Fruit fly (Drosophila melanogaster) whole organism, embryonic: ENCODE results near the gene Actn.
A peak's percentile ranks its signal among the peaks of the same experiment; 100 is the strongest.

Experiments used
- Antp ChIP-seq: fragments of 200-800 bp; sonication (Bioruptor generic); optimal IDR thresholded peaks from 3 replicates; lab custom pipeline; 2016; ENCODE audit warnings: missing biosample characterization, missing genetic modification characterization
- Atf6 ChIP-seq: fragments of 200-800 bp; sonication (Bioruptor generic); IDR thresholded peaks from 2 replicates; pipeline ENCODE4 v1.3.6; 2022; ENCODE audit warnings: missing biosample characterization, missing genetic modification characterization
- CG11085 ChIP-seq: fragments of 200-800 bp; sonication (Bioruptor generic); IDR thresholded peaks from 2 replicates; pipeline ENCODE4 v1.3.6; 2022; ENCODE audit warnings: missing biosample characterization, missing genetic modification characterization
- CG12236 ChIP-seq: fragments of 200-800 bp; sonication (Bioruptor generic); optimal IDR thresholded peaks from 2 replicates; lab custom pipeline; 2016; ENCODE audit warnings: missing biosample characterization, missing genetic modification characterization
- CG1792 ChIP-seq: fragments of 200-800 bp; sonication (Bioruptor generic); optimal IDR thresholded peaks from 2 replicates; lab custom pipeline; 2016; ENCODE audit warnings: missing biosample characterization, missing genetic modification characterization
- CG32532 ChIP-seq: fragments of 200-800 bp; sonication (Bioruptor generic); IDR thresholded peaks from 2 replicates; pipeline ENCODE4 v1.3.6; 2022; ENCODE audit warnings: missing biosample characterization, missing genetic modification characterization
- CG3281 ChIP-seq: fragments of 200-800 bp; sonication (Bioruptor generic); optimal IDR thresholded peaks from 3 replicates; lab custom pipeline; 2017; ENCODE audit warnings: missing biosample characterization, mild to moderate bottlenecking, missing genetic modification characterization
- CG33213 ChIP-seq: fragments of 200-800 bp; sonication (Bioruptor generic); optimal IDR thresholded peaks from 3 replicates; lab custom pipeline; 2016; ENCODE audit warnings: missing biosample characterization, missing genetic modification characterization
- CG3995 ChIP-seq: fragments of 200-800 bp; sonication (Bioruptor generic); optimal IDR thresholded peaks from 3 replicates; lab custom pipeline; 2016; ENCODE audit warnings: missing biosample characterization, missing genetic modification characterization
- CG4404 ChIP-seq: fragments of 200-800 bp; sonication (Bioruptor generic); IDR thresholded peaks from 2 replicates; pipeline ENCODE4 v1.3.6; 2022; ENCODE audit warnings: missing biosample characterization, missing genetic modification characterization
- CG5245 ChIP-seq: fragments of 200-800 bp; sonication (Bioruptor generic); optimal IDR thresholded peaks from 3 replicates; lab custom pipeline; 2016; ENCODE audit warnings: missing biosample characterization, missing genetic modification characterization
- CG6813 ChIP-seq: fragments of 200-800 bp; sonication (Bioruptor generic); optimal IDR thresholded peaks from 2 replicates; lab custom pipeline; 2017; ENCODE audit warnings: missing biosample characterization, missing genetic modification characterization, mild to moderate bottlenecking, moderate library complexity, missing genetic modification reagents
- Dad ChIP-seq: fragments of 200-800 bp; sonication (Bioruptor generic); optimal IDR thresholded peaks from 3 replicates; lab custom pipeline; 2016; ENCODE audit warnings: missing biosample characterization, missing genetic modification characterization
- Doc3 ChIP-seq: fragments of 200-800 bp; sonication (Bioruptor generic); IDR thresholded peaks from 3 replicates; pipeline ENCODE4 v1.3.6; 2022; ENCODE audit warnings: missing biosample characterization, missing genetic modification characterization; ENCODE audit not compliant: partially characterized antibody
- Dref ChIP-seq: fragments of 200-800 bp; sonication (Bioruptor generic); IDR thresholded peaks from 2 replicates; pipeline ENCODE4 v1.3.6; 2022; ENCODE audit warnings: missing biosample characterization, missing genetic modification characterization
- E2f2 ChIP-seq: fragments of 200-800 bp; sonication (Bioruptor generic); IDR thresholded peaks from 2 replicates; pipeline ENCODE4 v1.3.6; 2022; ENCODE audit warnings: missing biosample characterization, missing genetic modification characterization
- Ets65A ChIP-seq: fragments of 200-800 bp; sonication (Bioruptor generic); peaks from one replicate; lab custom pipeline; 2016; ENCODE audit warnings: missing biosample characterization, missing genetic modification characterization
- Hmx ChIP-seq: fragments of 200-800 bp; sonication (Bioruptor generic); optimal IDR thresholded peaks from 2 replicates; lab custom pipeline; 2016; ENCODE audit warnings: missing biosample characterization, missing genetic modification characterization
- Hr78 ChIP-seq, 2 experiments: fragments of 200-800 bp in 1 of 2; fragments of >200 bp in 1 of 2; sonication (Bioruptor generic) in 1 of 2; optimal IDR thresholded peaks; 2 replicates each; lab custom pipeline; 2017 to 2019; ENCODE audit warnings: missing biosample characterization in 2 of 2, missing genetic modification characterization in 2 of 2, mild to moderate bottlenecking in 1 of 2, moderate library complexity in 1 of 2
- Kr ChIP-seq: fragments of 200-800 bp; sonication (Bioruptor generic); optimal IDR thresholded peaks from 2 replicates; lab custom pipeline; 2017; ENCODE audit warnings: missing biosample characterization, mild to moderate bottlenecking, missing genetic modification characterization
- Lhr ChIP-seq: fragments of 200-800 bp; sonication (Bioruptor generic); optimal IDR thresholded peaks from 3 replicates; lab custom pipeline; 2017; ENCODE audit warnings: mild to moderate bottlenecking, missing biosample characterization, missing genetic modification reagents, missing genetic modification characterization
- NC2β ChIP-seq: fragments of 200-800 bp; sonication (Bioruptor generic); optimal IDR thresholded peaks from 2 replicates; lab custom pipeline; 2016; ENCODE audit warnings: missing biosample characterization, missing genetic modification characterization
- Optix ChIP-seq: fragments of 200-800 bp; sonication (Bioruptor generic); IDR thresholded peaks from 3 replicates; pipeline ENCODE4 v1.3.6; 2022; ENCODE audit warnings: missing biosample characterization, missing genetic modification characterization
- PHDP ChIP-seq: fragments of 200-800 bp; sonication (Bioruptor generic); optimal IDR thresholded peaks from 3 replicates; lab custom pipeline; 2018; ENCODE audit warnings: missing biosample characterization, mild to moderate bottlenecking, missing genetic modification characterization, moderate library complexity
- Xrp1 ChIP-seq: fragments of 200-800 bp; sonication (Bioruptor generic); IDR thresholded peaks from 2 replicates; pipeline ENCODE4 v1.3.6; 2022; ENCODE audit warnings: missing biosample characterization, missing genetic modification characterization
- al ChIP-seq: fragments of 200-800 bp; sonication (Bioruptor generic); IDR thresholded peaks from 2 replicates; pipeline ENCODE4 v1.3.6; 2022; ENCODE audit warnings: missing biosample characterization, missing genetic modification characterization
- bbx ChIP-seq: fragments of 200-800 bp; sonication (Bioruptor generic); IDR thresholded peaks from 2 replicates; pipeline ENCODE4 v1.3.6; 2022; ENCODE audit warnings: missing biosample characterization, missing genetic modification characterization; ENCODE audit not compliant: partially characterized antibody
- cato ChIP-seq: fragments of 200-800 bp; sonication (Bioruptor generic); optimal IDR thresholded peaks from 2 replicates; lab custom pipeline; 2016; ENCODE audit warnings: missing biosample characterization, missing genetic modification characterization, borderline replicate concordance
- cg ChIP-seq: fragments of 200-800 bp; sonication (Bioruptor generic); optimal IDR thresholded peaks from 3 replicates; lab custom pipeline; 2019; ENCODE audit warnings: missing biosample characterization, mild to moderate bottlenecking, missing genetic modification characterization, moderate library complexity
- crc ChIP-seq: fragments of 200-800 bp; sonication (Bioruptor generic); optimal IDR thresholded peaks from 2 replicates; lab custom pipeline; 2016; ENCODE audit warnings: missing biosample characterization, missing genetic modification characterization
- croc ChIP-seq: fragments of 200-800 bp; sonication (Bioruptor generic); conservative IDR thresholded peaks from 3 replicates; pipeline ENCODE4 v1.3.6; 2022; ENCODE audit warnings: missing biosample characterization, missing genetic modification characterization
- dimm ChIP-seq: fragments of 200-800 bp; sonication (Bioruptor generic); IDR thresholded peaks from 2 replicates; pipeline ENCODE4 v1.3.6; 2022; ENCODE audit warnings: missing biosample characterization, missing genetic modification characterization
- dpn ChIP-seq, 2 experiments: fragments of 200-800 bp; sonication (Bioruptor generic); optimal IDR thresholded peaks; 3 replicates each; lab custom pipeline; 2016; ENCODE audit warnings: missing biosample characterization in 2 of 2, missing genetic modification characterization in 2 of 2
- gem ChIP-seq: fragments of 200-800 bp; sonication (Bioruptor generic); optimal IDR thresholded peaks from 2 replicates; lab custom pipeline; 2019; ENCODE audit warnings: missing biosample characterization, mild to moderate bottlenecking, missing genetic modification characterization, moderate library complexity
- gt ChIP-seq: fragments of 200-800 bp; sonication (Bioruptor generic); IDR thresholded peaks from 2 replicates; pipeline ENCODE4 v1.3.6; 2022; ENCODE audit warnings: missing biosample characterization, missing genetic modification characterization
- jing ChIP-seq: fragments of 200-800 bp; sonication (Bioruptor generic); optimal IDR thresholded peaks from 2 replicates; lab custom pipeline; 2018; ENCODE audit warnings: missing biosample characterization, mild to moderate bottlenecking, missing genetic modification characterization
- jumu ChIP-seq: fragments of 200-800 bp; sonication (Bioruptor generic); optimal IDR thresholded peaks from 3 replicates; lab custom pipeline; 2016; ENCODE audit warnings: missing biosample characterization, missing genetic modification characterization
- kay ChIP-seq: fragments of 200-800 bp; sonication (Bioruptor generic); optimal IDR thresholded peaks from 2 replicates; lab custom pipeline; 2016; ENCODE audit warnings: missing biosample characterization, missing genetic modification characterization
- lov ChIP-seq, 2 experiments: fragments of 200-800 bp in 1 of 2; fragments of >200 bp in 1 of 2; sonication (Bioruptor generic) in 1 of 2; IDR thresholded peaks in 1 of 2; optimal IDR thresholded peaks in 1 of 2; 2 replicates in 1 of 2; 3 replicates in 1 of 2; pipeline versions ENCODE4 v1.3.6 to Lab custom; 2017 to 2022; ENCODE audit warnings: missing biosample characterization in 1 of 2, missing genetic modification characterization in 1 of 2
- maf-S ChIP-seq: fragments of 200-800 bp; sonication (Bioruptor generic); optimal IDR thresholded peaks from 2 replicates; lab custom pipeline; 2016; ENCODE audit warnings: missing biosample characterization, missing genetic modification characterization
- repo ChIP-seq: fragments of 200-800 bp; sonication (Bioruptor generic); optimal IDR thresholded peaks from 2 replicates; lab custom pipeline; 2016; ENCODE audit warnings: missing biosample characterization, missing genetic modification characterization
- scrt ChIP-seq: fragments of 200-800 bp; sonication (Bioruptor generic); optimal IDR thresholded peaks from 2 replicates; lab custom pipeline; 2018; ENCODE audit warnings: missing biosample characterization, mild to moderate bottlenecking, missing genetic modification characterization, moderate library complexity
- sens ChIP-seq: fragments of 200-800 bp; sonication (Bioruptor generic); peaks from one replicate; lab custom pipeline; 2016; ENCODE audit warnings: missing biosample characterization, missing genetic modification characterization
- slbo ChIP-seq: fragments of 200-800 bp; sonication (Bioruptor generic); IDR thresholded peaks from 2 replicates; pipeline ENCODE4 v1.3.6; 2022; ENCODE audit warnings: missing biosample characterization, missing genetic modification characterization
- slp2 ChIP-seq: fragments of 200-800 bp; sonication (Bioruptor generic); optimal IDR thresholded peaks from 2 replicates; lab custom pipeline; 2016; ENCODE audit warnings: missing biosample characterization, missing genetic modification characterization
- sqz ChIP-seq: fragments of 200-800 bp; sonication (Bioruptor generic); optimal IDR thresholded peaks from 3 replicates; lab custom pipeline; 2018; ENCODE audit warnings: missing biosample characterization, mild to moderate bottlenecking, missing genetic modification characterization
- ssp ChIP-seq: fragments of 200-800 bp; sonication (Bioruptor generic); IDR thresholded peaks from 2 replicates; pipeline ENCODE4 v1.3.6; 2022; ENCODE audit warnings: missing biosample characterization, missing genetic modification characterization
- twi ChIP-seq: fragments of 200-800 bp; optimal IDR thresholded peaks from 2 replicates; lab custom pipeline; 2019; ENCODE audit warnings: missing biosample characterization, mild to moderate bottlenecking, missing genetic modification characterization, moderate library complexity
- vvl ChIP-seq: fragments of 200-800 bp; sonication (Bioruptor generic); IDR thresholded peaks from 2 replicates; pipeline ENCODE4 v1.3.6; 2022; ENCODE audit warnings: missing biosample characterization, missing genetic modification characterization
- zfh2 ChIP-seq: fragments of 200-800 bp; sonication (Bioruptor generic); optimal IDR thresholded peaks from 2 replicates; lab custom pipeline; 2016; ENCODE audit warnings: missing biosample characterization, missing genetic modification characterization

Actn gene

dm6 chrX:2088798-2089197 lies 46.7 kb upstream of the Actn start (continued):
- TF ChIP-seq Xrp1 (GFP tag; lab: Robert Waterston, UW), result no peak
- TF ChIP-seq twi (tag; lab: Kevin White, UChicago), result no peak
- TF ChIP-seq al (GFP tag; lab: Robert Waterston, UW), result no peak
- no peak for TF ChIP-seq lov (optimal IDR thresholded peaks at IDR 0.05; lab: Kevin White, UChicago)
- TF ChIP-seq lov (GFP tag; IDR thresholded peaks at IDR 0.05; lab: Robert Waterston, UW), result no peak
- peak; percentile 6; the same call in 1 of the 2 replicates for TF ChIP-seq slbo (GFP tag; lab: Robert Waterston, UW)
- TF ChIP-seq Lhr (GFP tag; lab: Kevin White, UChicago), result no peak
- TF ChIP-seq Dref (GFP tag; lab: Robert Waterston, UW), result no peak
- no peak for TF ChIP-seq Doc3 (GFP tag; lab: Robert Waterston, UW)
- no peak for TF ChIP-seq CG3281 (GFP tag; lab: Kevin White, UChicago)
- TF ChIP-seq sqz, result no peak

DNA sequence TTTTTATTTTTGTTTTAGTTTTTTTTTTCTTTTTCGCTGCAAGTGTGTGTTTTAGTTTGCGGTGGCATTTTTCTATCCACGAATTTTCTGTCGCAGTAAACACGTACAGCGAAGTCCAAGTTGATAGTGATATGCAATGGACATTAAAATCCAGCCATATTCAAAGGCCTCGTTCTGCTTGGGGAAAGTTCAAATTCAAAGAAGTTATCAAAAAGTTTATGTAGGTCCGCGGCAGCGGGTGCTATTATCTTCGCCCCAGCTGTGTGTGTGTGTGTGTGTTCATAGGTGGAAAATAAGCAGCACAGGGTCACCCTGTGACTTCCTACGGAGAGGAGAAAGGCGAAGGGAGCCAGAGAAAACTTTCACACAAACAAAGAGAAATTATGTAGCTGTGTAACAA lies 45.4 kb upstream of the Actn start:
- TF ChIP-seq CG6813 (GFP tag; lab: Kevin White, UChicago) (no peak), CG3995 (no peak), Kr (GFP tag; lab: Kevin White, UChicago) (no peak), CG32532 (GFP tag; lab: Robert Waterston, UW) (peak; percentile 66), jumu (peak; percentile 62), Optix (GFP tag; lab: Robert Waterston, UW) (peak; percentile 67), Hr78 (GFP tag; optimal IDR thresholded peaks at IDR 0.05; lab: Kevin White, UChicago) (peak in 1 of 2 experiments; percentile 77), Antp (GFP tag; lab: Kevin White, UChicago) (peak; percentile 42), Dad (GFP tag; lab: Kevin White, UChicago) (peak; percentile 27), CG33213 (GFP tag; lab: Kevin White, UChicago) (peak; percentile 28), sens (GFP tag; lab: Kevin White, UChicago) (peak; percentile 82), scrt (GFP tag; lab: Kevin White, UChicago) (no peak), CG4404 (GFP tag; lab: Robert Waterston, UW) (no peak), cg (GFP tag; lab: Kevin White, UChicago) (peak; percentile 44), NC2β (GFP tag; lab: Kevin White, UChicago) (no peak), dimm (GFP tag; lab: Robert Waterston, UW) (0 out of 2 replicates have a peak, but pooled peaks have one; percentile 45), PHDP (tag; lab: Kevin White, UChicago) (peak; percentile 54), slp2 (peak; percentile 14), vvl (GFP tag; lab: Robert Waterston, UW) (peak; percentile 84), gt (GFP tag; lab: Robert Waterston, UW) (0 out of 2 replicates have a peak, but pooled peaks have one; percentile 16), Ets65A (peak; percentile 91), jing (GFP tag; lab: Kevin White, UChicago) (peak; percentile 66), cato (no peak), E2f2 (GFP tag; lab: Robert Waterston, UW) (peak; percentile 43; the same call in 1 of the 2 replicates), zfh2 (GFP tag; lab: Kevin White, UChicago) (peak; percentile 6), Hmx (GFP tag; lab: Kevin White, UChicago) (no peak), crc (GFP tag; lab: Kevin White, UChicago) (no peak), bbx (no peak), repo (GFP tag; lab: Kevin White, UChicago) (peak; percentile 9), CG12236 (GFP tag; lab: Kevin White, UChicago) (no peak), CG1792 (no peak), dpn (GFP tag; optimal IDR thresholded peaks at IDR 0.05; lab: Kevin White, UChicago) (peak; percentile 24 to 70), CG5245 (GFP tag; lab: Kevin White, UChicago) (no peak), kay (GFP tag; lab: Kevin White, UChicago) (no peak), Atf6 (no peak), gem (tag; lab: Kevin White, UChicago) (peak; percentile 74), ssp (peak; percentile 49), CG11085 (GFP tag; lab: Robert Waterston, UW) (no peak), maf-S (GFP tag; lab: Kevin White, UChicago) (no peak), croc (peak; percentile 32; the same call in 1 of the 3 replicates)
